Worm (Caenorhabditis elegans): Measurements from ENCODE around the gene C43G2.3.

- TF ChIP-seq nhr-11 (tag; optimal IDR thresholded peaks at IDR 0.05) (no peak), lin-39 (tag; optimal IDR thresholded peaks at IDR 0.05) (no peak), aly-2 (tag; optimal IDR thresholded peaks at IDR 0.05) (no peak), nhr-6 (tag; optimal IDR thresholded peaks at IDR 0.05) (no peak), unc-39 (tag; optimal IDR thresholded peaks at IDR 0.05) (no peak), nhr-23 (tag; optimal IDR thresholded peaks at IDR 0.05) (no peak), mdl-1 (tag; optimal IDR thresholded peaks at IDR 0.05) (no peak), elt-3 (tag; optimal IDR thresholded peaks at IDR 0.05) (no peak), zag-1 (tag; optimal IDR thresholded peaks at IDR 0.05) (no peak), fos-1 (tag; optimal IDR thresholded peaks at IDR 0.05) (no peak), ztf-11 (tag; optimal IDR thresholded peaks at IDR 0.05) (no peak), unc-55 (GFP tag; optimal IDR thresholded peaks at IDR 0.05) (no peak)
Measured at ce11 chrIV:6581658-6582057, 3.6 kb downstream of the C43G2.3 start.
